Fruit fly (Drosophila melanogaster) whole organism, embryonic: ENCODE measurements around the gene CG46460.

Experiments
- CG15011 ChIP-seq: fragments of 200-800 bp; sonication (Bioruptor generic); optimal IDR thresholded peaks from 3 replicates; lab custom pipeline; 2018; ENCODE audit warnings: missing biosample characterization, mild to moderate bottlenecking, missing genetic modification characterization
- CG17361 ChIP-seq: fragments of 200-800 bp; sonication (Bioruptor generic); IDR thresholded peaks from 3 replicates; pipeline ENCODE4 v1.3.6; 2022; ENCODE audit warnings: missing biosample characterization, missing genetic modification characterization
- CG33213 ChIP-seq: fragments of 200-800 bp; sonication (Bioruptor generic); optimal IDR thresholded peaks from 3 replicates; lab custom pipeline; 2016; ENCODE audit warnings: missing biosample characterization, missing genetic modification characterization
- Fer1 ChIP-seq: fragments of 200-800 bp; sonication (Bioruptor generic); optimal IDR thresholded peaks from 2 replicates; lab custom pipeline; 2017; ENCODE audit warnings: missing biosample characterization, mild to moderate bottlenecking, missing genetic modification characterization
- Hsf ChIP-seq: fragments of 200-800 bp; sonication (Bioruptor generic); optimal IDR thresholded peaks from 3 replicates; lab custom pipeline; 2016; ENCODE audit warnings: missing biosample characterization, missing genetic modification characterization
- YL-1 ChIP-seq: fragments of 200-800 bp; sonication (Bioruptor generic); optimal IDR thresholded peaks from 3 replicates; lab custom pipeline; 2017; ENCODE audit warnings: missing biosample characterization, mild to moderate bottlenecking, missing genetic modification characterization
- pros ChIP-seq: fragments of 200-800 bp; sonication (Bioruptor generic); optimal IDR thresholded peaks from 3 replicates; lab custom pipeline; 2019; ENCODE audit warnings: missing biosample characterization, mild to moderate bottlenecking, missing genetic modification characterization, moderate library complexity

DNA sequence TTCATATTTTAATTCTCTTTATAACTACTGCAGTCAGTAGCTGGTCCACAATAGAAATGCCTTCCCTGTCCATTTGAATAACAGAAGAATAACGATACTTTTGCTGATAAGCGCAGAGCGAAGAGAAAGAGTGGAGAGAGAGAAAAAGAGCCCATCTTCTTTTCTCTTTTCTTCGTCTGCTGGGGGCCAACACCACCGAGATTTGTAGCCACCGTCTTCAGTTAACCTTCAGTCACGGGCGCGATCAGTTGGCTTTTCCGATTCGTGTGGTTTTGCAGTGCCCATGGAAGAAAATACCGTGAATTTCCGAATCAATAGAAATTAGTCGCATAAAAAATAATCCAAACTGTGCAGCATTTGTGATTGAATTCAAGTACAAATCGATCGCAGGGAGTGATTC lies 36.4 kb upstream of the CG46460 start, which contains the start of gene CG1273:
- TF ChIP-seq CG33213 = no peak
- TF ChIP-seq pros (GFP tag; lab: Kevin White, UChicago) = no peak
- no peak for TF ChIP-seq Fer1 (GFP tag; lab: Kevin White, UChicago)
- no peak for TF ChIP-seq Hsf (GFP tag; lab: Kevin White, UChicago)
- TF ChIP-seq CG17361 (GFP tag; lab: Robert Waterston, UW) = no peak
- TF ChIP-seq CG15011 (GFP tag; lab: Kevin White, UChicago) = no peak
- TF ChIP-seq YL-1 (GFP tag; lab: Kevin White, UChicago) = no peak
